Worm (Caenorhabditis elegans) whole organism, L4 larva: ENCODE results near the gene C49F8.14.
A peak's percentile ranks its signal among the peaks of the same experiment; 100 is the strongest.

ENCODE experiments used
- D1046.2 ChIP-seq: fragments of 200-800 bp; sonication (Bioruptor generic); IDR thresholded peaks from 2 replicates; pipeline ENCODE4 v1.3.6; 2022; ENCODE audit warnings: missing genetic modification characterization, missing compliant biosample characterization
- T20F7.1 ChIP-seq: fragments of 200-800 bp; sonication (Bioruptor generic); optimal IDR thresholded peaks from 2 replicates; lab custom pipeline; 2018; ENCODE audit warnings: mild to moderate bottlenecking, missing genetic modification characterization, missing compliant biosample characterization
- Y48G9A.11 ChIP-seq: fragments of 200-800 bp; sonication (Bioruptor generic); IDR thresholded peaks from 2 replicates; pipeline ENCODE4 v1.3.6; 2022; ENCODE audit warnings: missing genetic modification reagents, missing genetic modification characterization, missing compliant biosample characterization
- Y5F2A.4 ChIP-seq: fragments of 200-800 bp; sonication (Bioruptor generic); optimal IDR thresholded peaks from 2 replicates; lab custom pipeline; 2018; ENCODE audit warnings: mild to moderate bottlenecking, missing genetic modification characterization, missing compliant biosample characterization
- ZK337.2 ChIP-seq: fragments of 200-800 bp; sonication (Bioruptor generic); IDR thresholded peaks from 2 replicates; pipeline ENCODE4 v1.3.6; 2022; ENCODE audit warnings: missing genetic modification reagents, missing genetic modification characterization, missing compliant biosample characterization
- ZK546.5 ChIP-seq, 2 experiments: sonication (generic microtip); optimal IDR thresholded peaks; 2 replicates each; lab custom pipeline; 2017; ENCODE audit warnings: missing biosample characterization in 2 of 2, missing genetic modification characterization in 2 of 2
- aha-1 ChIP-seq: fragments of 150-350 bp; peaks from one replicate; lab custom pipeline; 2014; ENCODE audit warnings: missing biosample characterization, missing genetic modification characterization
- aly-2 ChIP-seq: sonication (generic microtip); optimal IDR thresholded peaks from 2 replicates; lab custom pipeline; 2018; ENCODE audit warnings: missing biosample characterization, missing genetic modification characterization
- ama-1 ChIP-seq: fragments of 150-350 bp; optimal IDR thresholded peaks from 2 replicates; lab custom pipeline; 2014; ENCODE audit warnings: inconsistent platforms, mixed read lengths
- attf-4 ChIP-seq: sonication (generic microtip); optimal IDR thresholded peaks from 3 replicates; lab custom pipeline; 2017; ENCODE audit warnings: missing biosample characterization, missing genetic modification characterization
- ceh-28 ChIP-seq: fragments of 150-350 bp; optimal IDR thresholded peaks from 2 replicates; lab custom pipeline; 2014; ENCODE audit warnings: missing biosample characterization, missing genetic modification reagents, missing genetic modification characterization
- ceh-44 ChIP-seq: fragments of 200-800 bp; sonication (Bioruptor generic); IDR thresholded peaks from 2 replicates; pipeline ENCODE4 v1.3.6; 2022; ENCODE audit warnings: missing genetic modification reagents, missing genetic modification characterization, missing compliant biosample characterization
- ceh-62 ChIP-seq: sonication (generic microtip); optimal IDR thresholded peaks from 2 replicates; lab custom pipeline; 2017; ENCODE audit warnings: missing biosample characterization, missing genetic modification characterization
- ceh-82 ChIP-seq: sonication (generic microtip); optimal IDR thresholded peaks from 2 replicates; lab custom pipeline; 2017; ENCODE audit warnings: missing biosample characterization, missing genetic modification characterization
- ces-1 ChIP-seq: fragments of 150-350 bp; sonication (generic microtip); optimal IDR thresholded peaks from 4 replicates; lab custom pipeline; 2014; ENCODE audit warnings: missing biosample characterization, missing genetic modification reagents, missing genetic modification characterization
- cey-2 ChIP-seq: sonication (generic microtip); optimal IDR thresholded peaks from 3 replicates; lab custom pipeline; 2017; ENCODE audit warnings: missing genetic modification characterization, mild to moderate bottlenecking, missing compliant biosample characterization, antibody characterized with exemption, borderline replicate concordance; ENCODE audit not compliant: insufficient read depth
- daf-16 ChIP-seq, 3 experiments: sonication (generic microtip); optimal IDR thresholded peaks; 2 replicates each; lab custom pipeline; 2016 to 2017; ENCODE audit warnings: missing genetic modification characterization in 3 of 3, missing genetic modification reagents in 3 of 3, mild to moderate bottlenecking in 2 of 3, missing compliant biosample characterization in 2 of 3, missing biosample characterization in 1 of 3, moderate library complexity in 1 of 3
- gei-8 ChIP-seq: fragments of 200-800 bp; sonication (Bioruptor generic); optimal IDR thresholded peaks from 2 replicates; lab custom pipeline; 2018; ENCODE audit warnings: mild to moderate bottlenecking, missing genetic modification characterization, missing compliant biosample characterization
- hlh-11 ChIP-seq: fragments of 200-800 bp; sonication (Bioruptor generic); optimal IDR thresholded peaks from 2 replicates; lab custom pipeline; 2018; ENCODE audit warnings: mild to moderate bottlenecking, missing genetic modification characterization, missing compliant biosample characterization
- hlh-30 ChIP-seq: sonication (generic microtip); optimal IDR thresholded peaks from 2 replicates; lab custom pipeline; 2017; ENCODE audit warnings: antibody characterized with exemption, mild to moderate bottlenecking, missing genetic modification characterization, missing compliant biosample characterization; ENCODE audit not compliant: insufficient read depth
- jun-1 ChIP-seq: fragments of 150-350 bp; optimal IDR thresholded peaks from 2 replicates; lab custom pipeline; 2014; ENCODE audit warnings: missing biosample characterization, missing genetic modification reagents, missing genetic modification characterization
- lim-7 ChIP-seq: fragments of 200-800 bp; sonication (Bioruptor generic); IDR thresholded peaks from 2 replicates; pipeline ENCODE4 v1.3.6; 2022; ENCODE audit warnings: missing genetic modification characterization, missing compliant biosample characterization
- lin-1 ChIP-seq: fragments of 200-800 bp; sonication (Bioruptor generic); IDR thresholded peaks from 2 replicates; pipeline ENCODE4 v1.3.6; 2022; ENCODE audit warnings: missing genetic modification reagents, missing genetic modification characterization, missing compliant biosample characterization
- lin-29 ChIP-seq: fragments of 200-800 bp; sonication (Bioruptor generic); IDR thresholded peaks from 2 replicates; pipeline ENCODE4 v1.3.6; 2022; ENCODE audit warnings: missing genetic modification reagents, missing genetic modification characterization, missing compliant biosample characterization
- lin-38 ChIP-seq: fragments of 200-800 bp; sonication (Bioruptor generic); IDR thresholded peaks from 2 replicates; pipeline ENCODE4 v1.3.6; 2022; ENCODE audit warnings: missing genetic modification reagents, missing genetic modification characterization, missing compliant biosample characterization
- lin-39 ChIP-seq: fragments of 150-350 bp; optimal IDR thresholded peaks from 2 replicates; lab custom pipeline; 2014; ENCODE audit warnings: missing biosample characterization, missing genetic modification reagents, missing genetic modification characterization
- lir-3 ChIP-seq: sonication (generic microtip); optimal IDR thresholded peaks from 2 replicates; lab custom pipeline; 2016; ENCODE audit warnings: mild to moderate bottlenecking, missing genetic modification characterization, missing compliant biosample characterization
- mdl-1 ChIP-seq, 2 experiments: fragments of 150-350 bp in 1 of 2; sonication (generic microtip) in 1 of 2; optimal IDR thresholded peaks; 2 replicates each; lab custom pipeline; 2014 to 2017; ENCODE audit warnings: missing biosample characterization in 2 of 2, missing genetic modification characterization in 2 of 2
- mes-2 ChIP-seq: sonication (generic microtip); optimal IDR thresholded peaks from 2 replicates; lab custom pipeline; 2016; ENCODE audit warnings: missing genotype, mild to moderate bottlenecking, missing genetic modification characterization, missing compliant biosample characterization; ENCODE audit not compliant: poor library complexity, severe bottlenecking
- mxl-3 ChIP-seq: fragments of 200-800 bp; sonication (Bioruptor generic); optimal IDR thresholded peaks from 2 replicates; lab custom pipeline; 2018; ENCODE audit warnings: mild to moderate bottlenecking, missing genetic modification characterization, missing compliant biosample characterization
- nhr-10 ChIP-seq: fragments of 150-350 bp; optimal IDR thresholded peaks from 2 replicates; lab custom pipeline; 2014; ENCODE audit warnings: missing biosample characterization, missing genetic modification characterization
- nhr-11 ChIP-seq: fragments of 150-350 bp; optimal IDR thresholded peaks from 2 replicates; lab custom pipeline; 2014; ENCODE audit warnings: missing biosample characterization, missing genetic modification characterization
- nhr-111 ChIP-seq: fragments of 200-800 bp; sonication (Bioruptor generic); optimal IDR thresholded peaks from 2 replicates; lab custom pipeline; 2018; ENCODE audit warnings: mild to moderate bottlenecking, missing genetic modification characterization, missing compliant biosample characterization
- nhr-237 ChIP-seq: sonication (generic microtip); optimal IDR thresholded peaks from 2 replicates; lab custom pipeline; 2017; ENCODE audit warnings: missing biosample characterization, missing genetic modification characterization
- nhr-25 ChIP-seq: sonication (generic microtip); optimal IDR thresholded peaks from 2 replicates; lab custom pipeline; 2017; ENCODE audit warnings: missing genetic modification characterization, mild to moderate bottlenecking, missing compliant biosample characterization, antibody characterized with exemption, moderate library complexity, borderline replicate concordance; ENCODE audit not compliant: insufficient read depth
- nhr-42 ChIP-seq: fragments of 200-800 bp; sonication (Bioruptor generic); IDR thresholded peaks from 2 replicates; pipeline ENCODE4 v1.3.6; 2022; ENCODE audit warnings: missing genetic modification characterization, missing compliant biosample characterization
- nhr-48 ChIP-seq: sonication (generic microtip); optimal IDR thresholded peaks from 2 replicates; lab custom pipeline; 2016; ENCODE audit warnings: mild to moderate bottlenecking, missing genetic modification characterization, missing compliant biosample characterization
- nhr-6 ChIP-seq: fragments of 150-350 bp; optimal IDR thresholded peaks from 2 replicates; lab custom pipeline; 2014; ENCODE audit warnings: missing biosample characterization, missing genetic modification characterization
- nhr-77 ChIP-seq: fragments of 150-350 bp; optimal IDR thresholded peaks from 2 replicates; lab custom pipeline; 2014; ENCODE audit warnings: missing biosample characterization, missing genetic modification characterization
- pha-4 ChIP-seq, 2 experiments: fragments of 150-350 bp in 1 of 2; fragments of 200-800 bp in 1 of 2; sonication (Bioruptor generic) in 1 of 2; IDR thresholded peaks in 1 of 2; optimal IDR thresholded peaks in 1 of 2; 2 replicates each; pipeline versions ENCODE4 v1.3.6 to Lab custom; 2014 to 2022; ENCODE audit warnings: missing genetic modification characterization in 2 of 2, missing genetic modification reagents in 2 of 2, missing biosample characterization in 1 of 2, missing compliant biosample characterization in 1 of 2
- php-3 ChIP-seq: fragments of 200-800 bp; sonication (Bioruptor generic); IDR thresholded peaks from 2 replicates; pipeline ENCODE4 v1.3.6; 2022; ENCODE audit warnings: missing genetic modification reagents, missing genetic modification characterization, missing compliant biosample characterization
- rbr-2 ChIP-seq: sonication (generic microtip); optimal IDR thresholded peaks from 2 replicates; lab custom pipeline; 2016; ENCODE audit warnings: missing genotype, missing genetic modification characterization, missing compliant biosample characterization
- skn-1 ChIP-seq: fragments of 150-350 bp; optimal IDR thresholded peaks from 2 replicates; lab custom pipeline; 2014; ENCODE audit warnings: missing biosample characterization, missing genetic modification characterization
- snpc-1.2 ChIP-seq: fragments of 200-800 bp; sonication (Bioruptor generic); IDR thresholded peaks from 2 replicates; pipeline ENCODE4 v1.3.6; 2022; ENCODE audit warnings: missing genetic modification reagents, missing genetic modification characterization, missing compliant biosample characterization
- snpc-4 ChIP-seq: fragments of 150-350 bp; optimal IDR thresholded peaks from 2 replicates; lab custom pipeline; 2014; ENCODE audit warnings: missing biosample characterization, missing genetic modification characterization
- spr-3 ChIP-seq: fragments of 200-800 bp; sonication (Bioruptor generic); optimal IDR thresholded peaks from 2 replicates; lab custom pipeline; 2018; ENCODE audit warnings: mild to moderate bottlenecking, missing genetic modification characterization, missing compliant biosample characterization
- unc-39 ChIP-seq: sonication (generic microtip); optimal IDR thresholded peaks from 2 replicates; lab custom pipeline; 2017; ENCODE audit warnings: missing biosample characterization, missing genetic modification characterization
- ztf-11 ChIP-seq: fragments of 150-350 bp; optimal IDR thresholded peaks from 2 replicates; lab custom pipeline; 2014; ENCODE audit warnings: missing biosample characterization, missing genetic modification characterization
- ztf-7 ChIP-seq: fragments of 150-350 bp; optimal IDR thresholded peaks from 2 replicates; lab custom pipeline; 2014; ENCODE audit warnings: missing biosample characterization, missing genetic modification characterization

C49F8.14 gene

DNA sequence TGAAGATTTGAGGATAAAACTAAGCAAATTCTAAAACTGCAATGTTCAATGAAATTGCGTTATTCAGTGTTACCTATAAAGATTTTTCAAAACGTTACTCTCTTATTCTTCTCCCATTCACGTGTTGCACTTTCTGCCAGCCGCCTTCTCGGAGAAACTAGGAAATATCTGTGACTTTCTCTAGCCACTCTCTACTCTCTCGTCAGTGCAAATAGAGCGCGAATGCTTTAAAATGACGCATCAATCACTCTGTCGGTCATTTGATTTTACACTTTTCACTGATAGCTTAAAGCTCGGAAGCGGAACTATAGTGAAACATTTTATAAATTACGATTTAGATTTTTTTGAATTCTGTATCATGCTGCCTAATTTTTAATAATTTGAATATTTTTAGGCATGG is 47.9 kb downstream of the C49F8.14 start (continued):
- TF ChIP-seq snpc-4 (tag; lab: Kevin White, UChicago) (no peak), Y5F2A.4 (GFP tag; lab: Kevin White, UChicago) (no peak), nhr-11 (tag; lab: Kevin White, UChicago) (peak; percentile 87), nhr-48 (tag; lab: Kevin White, UChicago) (peak; percentile 60), mxl-3 (GFP tag; lab: Kevin White, UChicago) (peak; percentile 69), hlh-11 (tag; lab: Kevin White, UChicago) (peak; percentile 92), nhr-6 (peak; percentile 67), ceh-44 (GFP tag; lab: Robert Waterston, UW) (no peak), T20F7.1 (no peak), ceh-62 (tag; lab: Kevin White, UChicago) (no peak), skn-1 (tag; lab: Kevin White, UChicago) (no peak), nhr-111 (GFP tag; lab: Kevin White, UChicago) (no peak), rbr-2 (tag; lab: Kevin White, UChicago) (peak; percentile 35), Y48G9A.11 (GFP tag; lab: Robert Waterston, UW) (no peak), nhr-77 (tag; lab: Kevin White, UChicago) (peak; percentile 75), nhr-237 (tag; lab: Kevin White, UChicago) (no peak), pha-4 (GFP tag; IDR thresholded peaks at IDR 0.05; lab: Robert Waterston, UW) (no peak), pha-4 (tag; optimal IDR thresholded peaks at IDR 0.05; lab: Kevin White, UChicago) (no peak), cey-2 (tag; lab: Kevin White, UChicago) (no peak), gei-8 (GFP tag; lab: Kevin White, UChicago) (no peak), daf-16 (GFP tag; optimal IDR thresholded peaks at IDR 0.05; lab: Kevin White, UChicago) (no peak), daf-16 (tag; optimal IDR thresholded peaks at IDR 0.05; lab: Kevin White, UChicago) (peak; percentile 30), lin-1 (GFP tag; lab: Robert Waterston, UW) (0 out of 2 replicates have a peak, but pooled peaks have one; percentile 52), ceh-28 (tag; lab: Kevin White, UChicago) (no peak), lim-7 (no peak), nhr-42 (GFP tag; lab: Robert Waterston, UW) (no peak), nhr-25 (no peak), mes-2 (tag; lab: Kevin White, UChicago) (peak; percentile 69), nhr-10 (tag; lab: Kevin White, UChicago) (peak; percentile 46), ztf-7 (tag; lab: Kevin White, UChicago) (peak; percentile 34), lir-3 (tag; lab: Kevin White, UChicago) (no peak), aly-2 (tag; lab: Kevin White, UChicago) (no peak), lin-38 (peak; percentile 81), lin-39 (peak; percentile 37), ZK546.5 (tag; optimal IDR thresholded peaks at IDR 0.05; lab: Kevin White, UChicago) (no peak), aha-1 (tag; lab: Kevin White, UChicago) (peak; percentile 49), mdl-1 (tag; optimal IDR thresholded peaks at IDR 0.05; lab: Kevin White, UChicago) (peak; percentile 43 to 89), php-3 (peak; percentile 73), hlh-30 (tag; lab: Kevin White, UChicago) (peak; percentile 96), ceh-82 (tag; lab: Kevin White, UChicago) (no peak), jun-1 (tag; lab: Kevin White, UChicago) (no peak), ZK337.2 (no peak), lin-29 (no peak), unc-39 (tag; lab: Kevin White, UChicago) (no peak), attf-4 (no peak), ama-1 (lab: Kevin White, UChicago) (no peak), D1046.2 (GFP tag; lab: Robert Waterston, UW) (no peak), snpc-1.2 (GFP tag; lab: Robert Waterston, UW) (no peak), ces-1 (GFP tag; lab: Kevin White, UChicago) (no peak), ztf-11 (tag; lab: Kevin White, UChicago) (no peak), spr-3 (GFP tag; lab: Kevin White, UChicago) (no peak)
